Fruit fly (Drosophila melanogaster) whole organism, wandering third instar larva: ENCODE measurements around the gene mthl14.

Experiments used
- CG32264 ChIP-seq: fragments of 200-800 bp; sonication (Bioruptor generic); optimal IDR thresholded peaks from 2 replicates; lab custom pipeline; 2016; ENCODE audit warnings: missing biosample characterization, missing genetic modification characterization
- CG9705 ChIP-seq: fragments of 200-800 bp; sonication (Bioruptor generic); optimal IDR thresholded peaks from 2 replicates; lab custom pipeline; 2018; ENCODE audit warnings: missing biosample characterization, mild to moderate bottlenecking, missing genetic modification characterization
- CrebA ChIP-seq: fragments of 200-800 bp; sonication (Bioruptor generic); optimal IDR thresholded peaks from 2 replicates; lab custom pipeline; 2016; ENCODE audit warnings: missing biosample characterization, mild to moderate bottlenecking, missing genetic modification characterization, borderline replicate concordance
- Dif ChIP-seq: fragments of 200-275, 200-300 bp; sonication (Bioruptor generic); optimal IDR thresholded peaks from 2 replicates; lab custom pipeline; 2018; ENCODE audit warnings: missing biosample characterization, missing genetic modification characterization; ENCODE audit not compliant: partially characterized antibody
- HLH106 ChIP-seq: fragments of 200-800 bp; optimal IDR thresholded peaks from 3 replicates; lab custom pipeline; 2019; ENCODE audit warnings: missing biosample characterization, mild to moderate bottlenecking, missing genetic modification characterization, moderate library complexity
- Hnf4 ChIP-seq: fragments of 200-800 bp; sonication (Bioruptor generic); optimal IDR thresholded peaks from 2 replicates; lab custom pipeline; 2016; ENCODE audit warnings: missing biosample characterization, mild to moderate bottlenecking, missing genetic modification characterization
- Hr78 ChIP-seq: fragments of >200 bp; optimal IDR thresholded peaks from 2 replicates; lab custom pipeline; 2017; ENCODE audit warnings: missing biosample characterization, missing genetic modification characterization
- Hr83 ChIP-seq: fragments of 200-300 bp; sonication (Bioruptor generic); optimal IDR thresholded peaks from 2 replicates; lab custom pipeline; 2016; ENCODE audit warnings: missing biosample characterization, mild to moderate bottlenecking, missing genetic modification characterization, moderate library complexity; ENCODE audit not compliant: poor library complexity, severe bottlenecking
- Jra ChIP-seq: sonication (Bioruptor generic); optimal IDR thresholded peaks from 2 replicates; lab custom pipeline; 2016; ENCODE audit warnings: missing biosample characterization, missing genetic modification characterization
- Myc ChIP-seq: fragments of >200 bp; optimal IDR thresholded peaks from 2 replicates; lab custom pipeline; 2017
- OdsH ChIP-seq: fragments of 200-800 bp; sonication (Bioruptor generic); optimal IDR thresholded peaks from 2 replicates; lab custom pipeline; 2016; ENCODE audit warnings: missing biosample characterization, mild to moderate bottlenecking, missing genetic modification characterization
- Sp1 ChIP-seq: fragments of 200-800 bp; sonication (Bioruptor generic); optimal IDR thresholded peaks from 3 replicates; lab custom pipeline; 2019; ENCODE audit warnings: missing biosample characterization, mild to moderate bottlenecking, missing genetic modification characterization, moderate library complexity
- Vsx2 ChIP-seq: fragments of 200-300, 225-300 bp; sonication (Bioruptor generic); optimal IDR thresholded peaks from 2 replicates; lab custom pipeline; 2018; ENCODE audit warnings: missing biosample characterization, missing genetic modification characterization; ENCODE audit not compliant: partially characterized antibody
- br ChIP-seq: fragments of 200-800 bp; sonication (Bioruptor generic); optimal IDR thresholded peaks from 2 replicates; lab custom pipeline; 2016; ENCODE audit warnings: missing biosample characterization, missing genetic modification characterization
- brk ChIP-seq: fragments of 200-800 bp; sonication (Bioruptor generic); optimal IDR thresholded peaks from 2 replicates; lab custom pipeline; 2016; ENCODE audit warnings: missing biosample characterization, mild to moderate bottlenecking, missing genetic modification characterization
- dmrt93B ChIP-seq: fragments of 200-800 bp; sonication (Bioruptor generic); optimal IDR thresholded peaks from 2 replicates; lab custom pipeline; 2018; ENCODE audit warnings: missing biosample characterization, mild to moderate bottlenecking, missing genetic modification characterization
- dsf ChIP-seq: sonication (Bioruptor generic); optimal IDR thresholded peaks from 2 replicates; lab custom pipeline; 2016; ENCODE audit warnings: missing biosample characterization, missing genetic modification characterization, borderline replicate concordance
- ey ChIP-seq: fragments of 200-800 bp; sonication (Bioruptor generic); optimal IDR thresholded peaks from 2 replicates; lab custom pipeline; 2016; ENCODE audit warnings: missing biosample characterization, missing genetic modification characterization
- foxo ChIP-seq, 2 experiments: fragments of 200-800 bp; sonication (Bioruptor generic); optimal IDR thresholded peaks; 2 replicates in 1 of 2; 3 replicates in 1 of 2; lab custom pipeline; 2016 to 2017; ENCODE audit warnings: missing biosample characterization in 2 of 2, missing genetic modification characterization in 2 of 2
- fru ChIP-seq: fragments of 200-800 bp; sonication (Bioruptor generic); optimal IDR thresholded peaks from 3 replicates; lab custom pipeline; 2016; ENCODE audit warnings: missing biosample characterization, mild to moderate bottlenecking, missing genetic modification characterization
- h ChIP-seq: fragments of 200-800 bp; sonication (Bioruptor generic); optimal IDR thresholded peaks from 3 replicates; lab custom pipeline; 2016; ENCODE audit warnings: missing biosample characterization, mild to moderate bottlenecking, missing genetic modification characterization
- jim ChIP-seq: fragments of 175-275, 200-325 bp; sonication (Bioruptor generic); optimal IDR thresholded peaks from 2 replicates; lab custom pipeline; 2016; ENCODE audit warnings: missing biosample characterization, mild to moderate bottlenecking, missing genetic modification characterization
- pan ChIP-seq: fragments of >200 bp; optimal IDR thresholded peaks from 2 replicates; lab custom pipeline; 2017
- psq ChIP-seq: fragments of 200-800 bp; sonication (Bioruptor generic); optimal IDR thresholded peaks from 3 replicates; lab custom pipeline; 2017; ENCODE audit warnings: missing biosample characterization, mild to moderate bottlenecking, missing genetic modification characterization, moderate library complexity
- rgr ChIP-seq: fragments of 200-800 bp; sonication (Bioruptor generic); optimal IDR thresholded peaks from 3 replicates; lab custom pipeline; 2016; ENCODE audit warnings: missing biosample characterization, mild to moderate bottlenecking, missing genetic modification characterization
- sage ChIP-seq: fragments of 200-800 bp; sonication (Bioruptor generic); optimal IDR thresholded peaks from 2 replicates; lab custom pipeline; 2016; ENCODE audit warnings: missing biosample characterization, mild to moderate bottlenecking, missing genetic modification characterization
- sv ChIP-seq: fragments of 200-800 bp; sonication (Bioruptor generic); optimal IDR thresholded peaks from 3 replicates; lab custom pipeline; 2016; ENCODE audit warnings: missing biosample characterization, missing genetic modification characterization
- tai ChIP-seq: sonication (Bioruptor generic); optimal IDR thresholded peaks from 2 replicates; lab custom pipeline; 2016; ENCODE audit warnings: missing biosample characterization, missing genetic modification characterization
- usp ChIP-seq: fragments of >200 bp; optimal IDR thresholded peaks from 2 replicates; lab custom pipeline; 2017; ENCODE audit warnings: missing biosample characterization, missing genetic modification characterization

The mthl14 gene

dm6 chr3L:246644-247199, 569 bp upstream of the mthl14 start:
- peak; percentile 39 for TF ChIP-seq Hnf4 (GFP tag; lab: Kevin White, UChicago)
- peak; percentile 27 for TF ChIP-seq OdsH (GFP tag; lab: Kevin White, UChicago)
- no peak for TF ChIP-seq Hr78
- TF ChIP-seq psq (GFP tag; lab: Kevin White, UChicago), result peak; percentile 12
- TF ChIP-seq CG9705 (GFP tag; lab: Kevin White, UChicago), result peak; percentile 30
- peak; percentile 9 for TF ChIP-seq CG32264 (GFP tag; lab: Kevin White, UChicago)
- no peak for TF ChIP-seq dsf (GFP tag; lab: Kevin White, UChicago)
- peak; percentile 63 for TF ChIP-seq Vsx2 (GFP tag; lab: Kevin White, UChicago)
- TF ChIP-seq sv (GFP tag; lab: Kevin White, UChicago), result peak; percentile 20
- peak; percentile 57 for TF ChIP-seq Hr83
- TF ChIP-seq Dif (GFP tag; lab: Kevin White, UChicago), result peak; percentile 68
- no peak for TF ChIP-seq usp (GFP tag; lab: Kevin White, UChicago)
- TF ChIP-seq ey (GFP tag; lab: Kevin White, UChicago), result peak; percentile 11
- peak; percentile 42 for TF ChIP-seq tai (GFP tag; lab: Kevin White, UChicago)
- TF ChIP-seq h (GFP tag; lab: Kevin White, UChicago), result no peak
- no peak for TF ChIP-seq sage (GFP tag; lab: Kevin White, UChicago)

DNA sequence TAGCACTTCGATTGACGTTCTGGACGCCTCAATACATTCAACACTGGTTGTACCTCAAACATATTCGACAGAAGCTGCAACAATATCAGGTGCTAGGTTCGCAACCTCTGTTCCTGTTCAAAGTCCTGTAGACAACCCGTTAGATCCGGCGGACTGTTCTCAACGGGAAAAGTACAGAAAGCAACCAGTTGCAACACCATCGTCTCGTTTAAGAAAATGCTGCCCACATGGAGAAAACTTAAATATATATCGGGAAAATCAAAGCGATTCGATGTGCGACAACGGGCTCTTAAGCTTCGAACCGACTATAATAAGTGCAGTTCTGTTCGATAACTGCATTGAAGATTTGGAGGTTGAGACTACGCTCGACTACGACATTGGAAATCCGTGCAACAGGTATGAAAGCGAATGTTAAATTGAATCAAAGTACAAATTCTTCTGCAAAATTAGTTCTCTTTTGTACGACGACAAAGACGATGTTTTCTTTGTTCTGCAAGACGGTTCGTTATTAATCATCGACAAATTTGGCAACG, 1.0 kb downstream of the mthl14 start:
- TF ChIP-seq CrebA (GFP tag; lab: Kevin White, UChicago) (no peak), Hr78 (no peak), pan (lab: Kevin White, UChicago) (no peak), Jra (GFP tag; lab: Kevin White, UChicago) (no peak), CG9705 (GFP tag; lab: Kevin White, UChicago) (no peak)

DNA sequence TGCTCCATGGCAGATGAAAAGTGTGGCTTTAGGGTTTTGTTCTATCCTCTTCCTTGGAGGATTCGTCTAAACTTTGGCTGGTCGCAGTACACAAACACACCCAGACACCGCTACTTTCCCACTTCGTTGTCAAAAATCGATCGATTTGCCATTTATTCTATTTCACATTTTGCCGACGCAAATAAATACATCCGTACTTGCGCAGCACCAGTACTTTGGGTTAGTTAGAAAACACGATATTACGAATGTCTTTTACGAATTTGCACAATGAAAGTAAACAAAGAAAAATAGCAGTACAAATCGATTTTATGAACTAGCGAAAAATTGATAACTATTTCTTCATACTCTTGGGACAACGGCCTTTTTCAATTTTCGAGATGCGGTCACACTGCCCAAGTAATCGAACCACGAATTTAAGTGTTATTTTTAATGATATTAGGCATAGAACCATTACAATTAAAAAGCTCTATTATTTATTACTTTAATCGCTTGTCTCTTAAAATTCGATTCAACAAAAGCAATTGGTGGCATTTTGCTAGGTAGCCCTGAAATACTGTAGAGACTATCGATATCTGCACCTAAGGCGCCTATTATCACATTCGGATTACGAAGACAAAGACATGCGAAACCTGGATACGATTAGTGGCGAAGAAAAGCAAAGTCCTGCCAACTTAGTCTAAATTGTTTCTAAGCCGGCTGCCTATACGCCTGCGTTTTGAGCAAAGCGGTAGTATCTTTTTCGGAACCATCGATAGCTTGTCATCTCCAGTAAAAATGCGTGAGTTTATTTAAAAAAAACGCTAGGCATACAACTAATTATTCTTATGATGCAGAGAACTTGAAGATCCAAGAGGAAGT, 10.6 kb downstream of the mthl14 start, which contains the start of the genes DIP2 and wac:
Gene DIP2, minus strand, starts transcription at position 337 of the 858 bp plus-strand sequence.
Gene wac, plus strand, starts transcription at position 559 of the 858 bp plus-strand sequence.
- TF ChIP-seq rgr (GFP tag; lab: Kevin White, UChicago) (peak; percentile 81), Myc (lab: Kevin White, UChicago) (no peak), CG32264 (GFP tag; lab: Kevin White, UChicago) (peak; percentile 32), CG9705 (GFP tag; lab: Kevin White, UChicago) (peak; percentile 11), Hr78 (no peak), psq (GFP tag; lab: Kevin White, UChicago) (peak; percentile 71), tai (GFP tag; lab: Kevin White, UChicago) (peak; percentile 95), foxo (GFP tag; optimal IDR thresholded peaks at IDR 0.05; lab: Kevin White, UChicago) (peak in 1 of 2 experiments; percentile 88), br (peak; percentile 79), fru (GFP tag; lab: Kevin White, UChicago) (no peak), Hr83 (peak; percentile 97), ey (GFP tag; lab: Kevin White, UChicago) (peak; percentile 84), HLH106 (tag; lab: Kevin White, UChicago) (no peak), Vsx2 (GFP tag; lab: Kevin White, UChicago) (no peak), sv (GFP tag; lab: Kevin White, UChicago) (peak; percentile 74), OdsH (GFP tag; lab: Kevin White, UChicago) (peak; percentile 58), Jra (GFP tag; lab: Kevin White, UChicago) (peak; percentile 85), dsf (GFP tag; lab: Kevin White, UChicago) (peak; percentile 65), jim (GFP tag; lab: Kevin White, UChicago) (peak; percentile 71), brk (GFP tag; lab: Kevin White, UChicago) (peak; percentile 87), Hnf4 (GFP tag; lab: Kevin White, UChicago) (peak; percentile 90)

DNA sequence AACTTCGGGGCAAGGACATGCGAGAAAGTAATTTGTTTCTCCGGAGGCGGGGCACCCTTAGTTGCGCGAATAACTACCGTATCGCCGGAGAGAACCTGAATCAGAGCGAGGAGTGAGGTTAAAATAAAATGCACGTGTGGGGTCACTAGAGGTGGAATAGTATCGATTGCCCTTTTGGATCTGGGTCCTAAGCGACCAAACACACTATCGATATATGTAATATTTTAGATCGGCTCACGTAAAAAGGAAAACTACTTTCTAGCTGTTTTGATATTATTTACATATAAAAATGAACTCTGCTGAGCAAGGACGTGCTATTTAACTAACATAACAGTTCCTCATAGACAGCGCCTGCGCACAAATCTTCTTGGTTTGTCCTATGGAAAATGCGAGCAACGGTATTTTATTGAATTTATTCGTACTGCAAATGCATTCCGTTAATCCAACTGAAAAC, 15.5 kb downstream of the mthl14 start:
- TF ChIP-seq dmrt93B (GFP tag; lab: Kevin White, UChicago) (no peak), Hr83 (no peak), psq (GFP tag; lab: Kevin White, UChicago) (peak; percentile 20), CG9705 (GFP tag; lab: Kevin White, UChicago) (no peak), Sp1 (GFP tag; lab: Kevin White, UChicago) (no peak), Hnf4 (GFP tag; lab: Kevin White, UChicago) (peak; percentile 25), Myc (lab: Kevin White, UChicago) (peak; percentile 42)
